Worm (Caenorhabditis elegans): ENCODE measurements around the gene chil-7.

ce11 chrII:9916177-9916576 lies 45.2 kb upstream of the chil-7 start, which contains the start of gene F26C11.4:
- no peak for TF ChIP-seq ceh-9 (tag; optimal IDR thresholded peaks at IDR 0.05)
- TF ChIP-seq ceh-14 (tag; optimal IDR thresholded peaks at IDR 0.05): no peak
- TF ChIP-seq sox-4 (tag; optimal IDR thresholded peaks at IDR 0.05): no peak
- TF ChIP-seq pqm-1 (tag; optimal IDR thresholded peaks at IDR 0.05): no peak
- TF ChIP-seq elt-4 (tag; optimal IDR thresholded peaks at IDR 0.05): no peak
- no peak for TF ChIP-seq lim-6 (tag; optimal IDR thresholded peaks at IDR 0.05)
- TF ChIP-seq ceh-6 (GFP tag; optimal IDR thresholded peaks at IDR 0.05): no peak
- TF ChIP-seq ceh-45 (GFP tag; IDR thresholded peaks at IDR 0.05): no peak
- TF ChIP-seq nhr-11 (tag; optimal IDR thresholded peaks at IDR 0.05): no peak
